Fruit fly (Drosophila melanogaster) whole organism: ENCODE measurements around the gene laf.

ENCODE experiments used
- pan ChIP-seq: fragments of >200 bp; optimal IDR thresholded peaks from 2 replicates; lab custom pipeline; 2017
- psq ChIP-seq: fragments of >200 bp; optimal IDR thresholded peaks from 2 replicates; lab custom pipeline; 2017

dm6 chr3R:4868663-4869225 is 9.6 kb downstream of the laf start:
- TF ChIP-seq psq (lab: Kevin White, UChicago) (no peak), pan (lab: Kevin White, UChicago) (no peak)
